Fruit fly (Drosophila melanogaster): Measurements from ENCODE around the gene Mur89F.
A peak's percentile ranks its signal among the peaks of the same experiment; 100 is the strongest.

Mur89F gene

dm6 chr3R:17115668-17116067, 86.3 kb downstream of the Mur89F start:
- no peak for TF ChIP-seq EcR (GFP tag; optimal IDR thresholded peaks at IDR 0.05)
- no peak for TF ChIP-seq Dll (optimal IDR thresholded peaks at IDR 0.05)
- TF ChIP-seq pan (optimal IDR thresholded peaks at IDR 0.05) = no peak
- TF ChIP-seq usp (GFP tag; optimal IDR thresholded peaks at IDR 0.05) = no peak
- TF ChIP-seq CG8478 (optimal IDR thresholded peaks at IDR 0.05) = no peak
- no peak for TF ChIP-seq psq (optimal IDR thresholded peaks at IDR 0.05)

dm6 chr3R:17110880-17111726, 90.8 kb downstream of the Mur89F start:
- TF ChIP-seq EcR (GFP tag; optimal IDR thresholded peaks at IDR 0.05) (no peak), psq (optimal IDR thresholded peaks at IDR 0.05) (no peak), Dll (optimal IDR thresholded peaks at IDR 0.05) (peak; percentile 12)

dm6 chr3R:17108881-17109280, 93.0 kb downstream of the Mur89F start:
- no peak for TF ChIP-seq psq (optimal IDR thresholded peaks at IDR 0.05)
- no peak for TF ChIP-seq pan (optimal IDR thresholded peaks at IDR 0.05)
- TF ChIP-seq Dll (optimal IDR thresholded peaks at IDR 0.05) = no peak
- no peak for TF ChIP-seq usp (GFP tag; optimal IDR thresholded peaks at IDR 0.05)
- no peak for TF ChIP-seq EcR (GFP tag; optimal IDR thresholded peaks at IDR 0.05)
- TF ChIP-seq CG8478 (optimal IDR thresholded peaks at IDR 0.05) = no peak

Data from whole organism.